Fruit fly (Drosophila melanogaster) whole organism, embryonic: ENCODE data around the gene Or88a.

Source experiments
- CG3163 ChIP-seq: fragments of 200-800 bp; sonication (Bioruptor generic); optimal IDR thresholded peaks from 3 replicates; lab custom pipeline; 2016; ENCODE audit warnings: missing biosample characterization, missing genetic modification characterization
- Dp ChIP-seq: fragments of 200-800 bp; sonication (Bioruptor generic); optimal IDR thresholded peaks from 2 replicates; lab custom pipeline; 2018; ENCODE audit warnings: missing biosample characterization, mild to moderate bottlenecking, missing genetic modification characterization, moderate library complexity
- Neu2 ChIP-seq: fragments of 200-800 bp; sonication (Bioruptor generic); optimal IDR thresholded peaks from 3 replicates; lab custom pipeline; 2016; ENCODE audit warnings: missing biosample characterization, missing genetic modification characterization, borderline replicate concordance
- Six4 ChIP-seq: fragments of 200-800 bp; sonication (Bioruptor generic); optimal IDR thresholded peaks from 2 replicates; lab custom pipeline; 2016; ENCODE audit warnings: missing biosample characterization, missing genetic modification characterization
- ac ChIP-seq: fragments of 200-800 bp; sonication (Bioruptor generic); optimal IDR thresholded peaks from 3 replicates; lab custom pipeline; 2017; ENCODE audit warnings: missing biosample characterization, mild to moderate bottlenecking, missing genetic modification characterization
- gcm ChIP-seq: fragments of 200-800 bp; sonication (Bioruptor generic); optimal IDR thresholded peaks from 2 replicates; lab custom pipeline; 2019; ENCODE audit warnings: missing biosample characterization, mild to moderate bottlenecking, missing genetic modification characterization, moderate library complexity

DNA sequence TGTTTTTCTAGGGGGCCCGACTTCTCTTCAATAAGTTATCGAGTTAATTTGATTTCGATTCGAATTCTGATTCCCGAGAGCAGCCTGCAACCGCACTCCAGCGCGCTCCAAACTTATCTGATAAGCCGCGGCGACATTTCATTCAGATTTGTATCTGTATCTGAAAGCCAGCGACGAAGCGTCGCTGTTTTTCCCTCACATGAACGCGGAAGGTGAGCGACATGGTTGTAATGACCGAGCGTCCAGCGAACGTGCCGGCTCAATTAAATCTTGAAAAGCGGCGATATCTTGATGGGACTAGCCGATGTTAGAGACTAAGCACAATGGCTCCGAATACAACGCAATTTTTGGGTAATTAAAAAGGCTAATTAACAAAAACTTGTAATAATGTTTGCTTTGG lies 6.2 kb upstream of the Or88a start, which contains the start of gene PK1-R:
- TF ChIP-seq ac (no peak), CG3163 (GFP tag; lab: Kevin White, UChicago) (no peak), Neu2 (GFP tag; lab: Kevin White, UChicago) (no peak), Six4 (no peak), Dp (GFP tag; lab: Kevin White, UChicago) (no peak), gcm (GFP tag; lab: Kevin White, UChicago) (no peak)
